Fruit fly (Drosophila melanogaster) whole organism, embryonic: ENCODE results near the gene CG11695.
A peak's percentile ranks its signal among the peaks of the same experiment; 100 is the strongest.

Experiments
- CG10147 ChIP-seq: fragments of 200-800 bp; sonication (Bioruptor generic); optimal IDR thresholded peaks from 2 replicates; lab custom pipeline; 2019; ENCODE audit warnings: missing biosample characterization, mild to moderate bottlenecking, missing genetic modification characterization, moderate library complexity
- CG10462 ChIP-seq: fragments of 200-800 bp; sonication (Bioruptor generic); optimal IDR thresholded peaks from 2 replicates; lab custom pipeline; 2016; ENCODE audit warnings: missing biosample characterization, missing genetic modification characterization
- CG11504 ChIP-seq: fragments of 200-800 bp; sonication (Bioruptor generic); optimal IDR thresholded peaks from 3 replicates; lab custom pipeline; 2019; ENCODE audit warnings: missing biosample characterization, mild to moderate bottlenecking, missing genetic modification characterization, moderate library complexity
- CG11695 ChIP-seq: fragments of 200-800 bp; sonication (Bioruptor generic); IDR thresholded peaks from 3 replicates; pipeline ENCODE4 v1.3.6; 2022; ENCODE audit warnings: missing biosample characterization, missing genetic modification characterization
- CG2120 ChIP-seq: fragments of 200-800 bp; sonication (Bioruptor generic); optimal IDR thresholded peaks from 3 replicates; lab custom pipeline; 2016; ENCODE audit warnings: missing biosample characterization, missing genetic modification characterization
- CG31224 ChIP-seq: fragments of 200-800 bp; sonication (Bioruptor generic); IDR thresholded peaks from 2 replicates; pipeline ENCODE4 v1.3.6; 2022; ENCODE audit warnings: missing biosample characterization, missing genetic modification characterization
- CG34422 ChIP-seq: fragments of 200-800 bp; sonication (Bioruptor generic); IDR thresholded peaks from 3 replicates; pipeline ENCODE4 v1.3.6; 2022; ENCODE audit warnings: missing biosample characterization, missing genetic modification characterization
- CG4404 ChIP-seq: fragments of 200-800 bp; sonication (Bioruptor generic); IDR thresholded peaks from 2 replicates; pipeline ENCODE4 v1.3.6; 2022; ENCODE audit warnings: missing biosample characterization, missing genetic modification characterization
- CG4707 ChIP-seq: fragments of 200-800 bp; sonication (Bioruptor generic); optimal IDR thresholded peaks from 2 replicates; lab custom pipeline; 2018; ENCODE audit warnings: missing biosample characterization, mild to moderate bottlenecking, missing genetic modification characterization, moderate library complexity
- CG6175 ChIP-seq: fragments of 200-800 bp; sonication (Bioruptor generic); IDR thresholded peaks from 3 replicates; pipeline ENCODE4 v1.3.6; 2022; ENCODE audit warnings: missing biosample characterization, missing genetic modification characterization
- CG7271 ChIP-seq: fragments of 200-800 bp; sonication (Bioruptor generic); optimal IDR thresholded peaks from 2 replicates; lab custom pipeline; 2018; ENCODE audit warnings: missing biosample characterization, mild to moderate bottlenecking, missing genetic modification characterization, moderate library complexity
- CG7372 ChIP-seq: fragments of 200-800 bp; sonication (Bioruptor generic); IDR thresholded peaks from 2 replicates; pipeline ENCODE4 v1.3.6; 2022; ENCODE audit warnings: missing biosample characterization, missing genetic modification characterization
- CG8290 ChIP-seq, 3 experiments: fragments of 200-800 bp; sonication (Bioruptor generic); optimal IDR thresholded peaks; 2 replicates each; lab custom pipeline; 2016 to 2019; ENCODE audit warnings: missing biosample characterization in 3 of 3, missing genetic modification characterization in 3 of 3, mild to moderate bottlenecking in 2 of 3, moderate library complexity in 1 of 3
- CG9932 ChIP-seq: fragments of 200-800 bp; sonication (Bioruptor generic); IDR thresholded peaks from 2 replicates; pipeline ENCODE4 v1.3.6; 2022; ENCODE audit warnings: missing biosample characterization, missing genetic modification characterization
- CoRest ChIP-seq: fragments of 200-800 bp; sonication (Bioruptor generic); optimal IDR thresholded peaks from 3 replicates; lab custom pipeline; 2018; ENCODE audit warnings: missing biosample characterization, mild to moderate bottlenecking, missing genetic modification characterization, moderate library complexity
- Dref ChIP-seq: fragments of 200-800 bp; sonication (Bioruptor generic); IDR thresholded peaks from 2 replicates; pipeline ENCODE4 v1.3.6; 2022; ENCODE audit warnings: missing biosample characterization, missing genetic modification characterization
- GATAe ChIP-seq: fragments of 200-800 bp; sonication (Bioruptor generic); conservative IDR thresholded peaks from 2 replicates; pipeline ENCODE4 v1.3.6; 2022; ENCODE audit warnings: missing biosample characterization, missing genetic modification characterization
- HHEX ChIP-seq: fragments of 200-800 bp; sonication (Bioruptor generic); optimal IDR thresholded peaks from 3 replicates; lab custom pipeline; 2017; ENCODE audit warnings: missing biosample characterization, mild to moderate bottlenecking, missing genetic modification characterization, missing genetic modification reagents
- MBD-R2 ChIP-seq: fragments of 200-800 bp; sonication (Bioruptor generic); IDR thresholded peaks from 2 replicates; pipeline ENCODE4 v1.3.6; 2022; ENCODE audit warnings: missing biosample characterization, missing genetic modification characterization
- Mes4 ChIP-seq: fragments of 200-800 bp; sonication (Bioruptor generic); optimal IDR thresholded peaks from 2 replicates; lab custom pipeline; 2016; ENCODE audit warnings: missing biosample characterization, missing genetic modification characterization
- Mrtf ChIP-seq: fragments of 200-800 bp; sonication (Bioruptor generic); IDR thresholded peaks from 3 replicates; pipeline ENCODE4 v1.3.6; 2022; ENCODE audit warnings: missing biosample characterization, missing genetic modification characterization
- NC2β ChIP-seq: fragments of 200-800 bp; sonication (Bioruptor generic); optimal IDR thresholded peaks from 2 replicates; lab custom pipeline; 2016; ENCODE audit warnings: missing biosample characterization, missing genetic modification characterization
- Opbp ChIP-seq: fragments of 200-800 bp; sonication (Bioruptor generic); IDR thresholded peaks from 3 replicates; pipeline ENCODE4 v1.3.6; 2022; ENCODE audit warnings: missing biosample characterization, missing genetic modification characterization; ENCODE audit not compliant: partially characterized antibody
- Sry-δ ChIP-seq: fragments of 200-800 bp; sonication (Bioruptor generic); optimal IDR thresholded peaks from 2 replicates; lab custom pipeline; 2016; ENCODE audit warnings: missing biosample characterization, missing genetic modification characterization
- Xbp1 ChIP-seq: fragments of 200-800 bp; sonication (Bioruptor generic); optimal IDR thresholded peaks from 3 replicates; lab custom pipeline; 2016; ENCODE audit warnings: missing biosample characterization, mild to moderate bottlenecking, missing genetic modification characterization
- bowl ChIP-seq: fragments of 200-800 bp; sonication (Bioruptor generic); IDR thresholded peaks from 2 replicates; pipeline ENCODE4 v1.3.6; 2022; ENCODE audit warnings: missing biosample characterization, missing genetic modification characterization
- chinmo ChIP-seq: fragments of 200-800 bp; sonication (Bioruptor generic); IDR thresholded peaks from 4 replicates; pipeline ENCODE4 v1.3.6; 2022; ENCODE audit warnings: missing biosample characterization, missing genetic modification characterization; ENCODE audit not compliant: partially characterized antibody
- crp ChIP-seq, 2 experiments: fragments of 200-800 bp; sonication (Bioruptor generic); optimal IDR thresholded peaks; 2 replicates in 1 of 2; 3 replicates in 1 of 2; lab custom pipeline; 2017; ENCODE audit warnings: missing biosample characterization in 2 of 2, missing genetic modification characterization in 2 of 2, mild to moderate bottlenecking in 1 of 2, moderate library complexity in 1 of 2
- da ChIP-seq: fragments of 200-800 bp; sonication (Bioruptor generic); optimal IDR thresholded peaks from 2 replicates; lab custom pipeline; 2016; ENCODE audit warnings: missing biosample characterization, missing genetic modification characterization
- dati ChIP-seq: fragments of 200-800 bp; sonication (Bioruptor generic); IDR thresholded peaks from 2 replicates; pipeline ENCODE4 v1.3.6; 2022; ENCODE audit warnings: missing biosample characterization, missing genetic modification characterization
- disco-r ChIP-seq: fragments of 200-800 bp; sonication (Bioruptor generic); optimal IDR thresholded peaks from 2 replicates; lab custom pipeline; 2016; ENCODE audit warnings: missing biosample characterization, missing genetic modification characterization
- dpn ChIP-seq, 2 experiments: fragments of 200-800 bp; sonication (Bioruptor generic); optimal IDR thresholded peaks; 3 replicates each; lab custom pipeline; 2016; ENCODE audit warnings: missing biosample characterization in 2 of 2, missing genetic modification characterization in 2 of 2
- ftz-f1 ChIP-seq: fragments of 200-800 bp; sonication (Bioruptor generic); optimal IDR thresholded peaks from 2 replicates; lab custom pipeline; 2016; ENCODE audit warnings: missing biosample characterization, missing genetic modification characterization
- inv ChIP-seq: fragments of 200-800 bp; sonication (Bioruptor generic); IDR thresholded peaks from 2 replicates; pipeline ENCODE4 v1.3.6; 2022; ENCODE audit warnings: missing biosample characterization, missing genetic modification characterization; ENCODE audit not compliant: partially characterized antibody
- jumu ChIP-seq: fragments of 200-800 bp; sonication (Bioruptor generic); optimal IDR thresholded peaks from 3 replicates; lab custom pipeline; 2016; ENCODE audit warnings: missing biosample characterization, missing genetic modification characterization
- mam ChIP-seq: fragments of 200-800 bp; sonication (Bioruptor generic); optimal IDR thresholded peaks from 3 replicates; lab custom pipeline; 2016; ENCODE audit warnings: missing biosample characterization, missing genetic modification characterization
- mirr ChIP-seq: fragments of 200-800 bp; sonication (Bioruptor generic); optimal IDR thresholded peaks from 3 replicates; lab custom pipeline; 2018; ENCODE audit warnings: missing biosample characterization, mild to moderate bottlenecking, missing genetic modification characterization
- nerfin-1 ChIP-seq: fragments of 200-800 bp; sonication (Bioruptor generic); optimal IDR thresholded peaks from 3 replicates; lab custom pipeline; 2019; ENCODE audit warnings: missing biosample characterization, mild to moderate bottlenecking, missing genetic modification characterization, moderate library complexity
- peb ChIP-seq: fragments of 200-800 bp; sonication (Bioruptor generic); IDR thresholded peaks from 2 replicates; pipeline ENCODE4 v1.3.6; 2022; ENCODE audit warnings: missing biosample characterization, missing genetic modification characterization
- pnt ChIP-seq: fragments of 200-800 bp; sonication (Bioruptor generic); optimal IDR thresholded peaks from 3 replicates; lab custom pipeline; 2016; ENCODE audit warnings: missing biosample characterization, missing genetic modification characterization
- pzg ChIP-seq: fragments of 200-800 bp; sonication (Bioruptor generic); optimal IDR thresholded peaks from 3 replicates; lab custom pipeline; 2018; ENCODE audit warnings: missing biosample characterization, mild to moderate bottlenecking, missing genetic modification characterization, moderate library complexity
- repo ChIP-seq: fragments of 200-800 bp; sonication (Bioruptor generic); optimal IDR thresholded peaks from 2 replicates; lab custom pipeline; 2016; ENCODE audit warnings: missing biosample characterization, missing genetic modification characterization
- sd ChIP-seq: fragments of 200-800 bp; sonication (Bioruptor generic); optimal IDR thresholded peaks from 3 replicates; lab custom pipeline; 2018; ENCODE audit warnings: missing biosample characterization, mild to moderate bottlenecking, missing genetic modification characterization, moderate library complexity
- sens ChIP-seq: fragments of 200-800 bp; sonication (Bioruptor generic); peaks from one replicate; lab custom pipeline; 2016; ENCODE audit warnings: missing biosample characterization, missing genetic modification characterization
- shn ChIP-seq: fragments of 200-800 bp; sonication (Bioruptor generic); optimal IDR thresholded peaks from 3 replicates; lab custom pipeline; 2016; ENCODE audit warnings: missing biosample characterization, missing genetic modification characterization
- sisA ChIP-seq: fragments of 200-800 bp; sonication (Bioruptor generic); IDR thresholded peaks from 2 replicates; pipeline ENCODE4 v1.3.6; 2022; ENCODE audit warnings: missing biosample characterization, missing genetic modification characterization
- slbo ChIP-seq: fragments of 200-800 bp; sonication (Bioruptor generic); IDR thresholded peaks from 2 replicates; pipeline ENCODE4 v1.3.6; 2022; ENCODE audit warnings: missing biosample characterization, missing genetic modification characterization
- sug ChIP-seq: fragments of 200-800 bp; optimal IDR thresholded peaks from 2 replicates; lab custom pipeline; 2019; ENCODE audit warnings: missing biosample characterization, mild to moderate bottlenecking, missing genetic modification characterization, moderate library complexity
- trem ChIP-seq: fragments of 200-800 bp; optimal IDR thresholded peaks from 3 replicates; lab custom pipeline; 2019; ENCODE audit warnings: missing biosample characterization, mild to moderate bottlenecking, missing genetic modification characterization, moderate library complexity
- vfl ChIP-seq: fragments of 200-800 bp; sonication (Bioruptor generic); optimal IDR thresholded peaks from 2 replicates; lab custom pipeline; 2016; ENCODE audit warnings: missing biosample characterization, missing genetic modification characterization
- z ChIP-seq: fragments of 200-800 bp; sonication (Bioruptor generic); IDR thresholded peaks from 3 replicates; pipeline ENCODE4 v1.3.6; 2022; ENCODE audit warnings: missing biosample characterization, missing genetic modification characterization

The CG11695 gene

DNA sequence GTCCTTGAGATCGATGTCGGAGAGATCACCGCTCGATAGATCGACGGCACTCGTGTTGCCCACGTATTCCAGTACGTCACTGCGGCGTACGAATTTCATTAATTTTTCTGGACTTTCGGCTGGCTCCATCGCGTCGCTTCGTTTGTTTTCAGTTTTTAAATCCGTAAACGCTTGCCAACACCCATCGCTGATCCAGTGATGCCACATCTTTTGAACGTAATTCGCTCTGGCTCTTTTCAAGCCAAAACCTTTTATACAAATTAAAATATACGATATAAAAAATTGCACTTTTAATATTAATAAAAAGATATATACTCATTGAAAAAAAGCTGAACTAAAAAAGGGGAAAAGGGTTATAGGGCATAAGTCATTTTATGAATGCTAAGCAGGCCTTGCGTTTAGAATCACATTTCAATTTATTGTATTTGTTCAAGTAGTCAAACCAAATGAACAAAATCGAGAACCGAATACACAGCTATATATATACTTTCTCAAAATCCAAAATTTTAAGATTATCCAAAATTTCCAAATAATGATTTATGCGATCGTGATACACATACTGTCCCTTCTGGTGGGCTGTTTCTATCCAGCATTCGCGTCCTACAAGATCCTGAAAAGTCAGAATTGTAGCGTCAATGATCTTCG is 4.3 kb upstream of the CG11695 start, which contains the start of the genes Kmn1 and Reepl1 (continued):
- TF ChIP-seq pzg: peak; percentile 29
- TF ChIP-seq CG11695 (GFP tag; lab: Robert Waterston, UW): no peak
- no peak for TF ChIP-seq Dref (GFP tag; lab: Robert Waterston, UW)
- no peak for TF ChIP-seq CG34422 (GFP tag; lab: Robert Waterston, UW)
- TF ChIP-seq Opbp (GFP tag; lab: Robert Waterston, UW): no peak
- no peak for TF ChIP-seq bowl (GFP tag; lab: Robert Waterston, UW)
- peak; percentile 4 for TF ChIP-seq Xbp1
- TF ChIP-seq CG10147: no peak
- no peak for TF ChIP-seq Mes4 (GFP tag; lab: Kevin White, UChicago)
- TF ChIP-seq shn (GFP tag; lab: Kevin White, UChicago): no peak
- peak; percentile 62 for TF ChIP-seq slbo (GFP tag; lab: Robert Waterston, UW)
- no peak for TF ChIP-seq CG7372
- TF ChIP-seq CG4404 (GFP tag; lab: Robert Waterston, UW): no peak
- no peak for TF ChIP-seq CG11504 (tag; lab: Kevin White, UChicago)
- no peak for TF ChIP-seq dati (GFP tag; lab: Robert Waterston, UW)
- TF ChIP-seq dpn (GFP tag; optimal IDR thresholded peaks at IDR 0.05; lab: Kevin White, UChicago): no peak
- no peak for TF ChIP-seq peb (GFP tag; lab: Robert Waterston, UW)
- TF ChIP-seq CG4707 (GFP tag; lab: Kevin White, UChicago): no peak
- TF ChIP-seq Sry-δ (GFP tag; lab: Kevin White, UChicago): no peak
- TF ChIP-seq NC2β (GFP tag; lab: Kevin White, UChicago): no peak
- TF ChIP-seq CG2120: peak; percentile 16
- no peak for TF ChIP-seq repo (GFP tag; lab: Kevin White, UChicago)
- peak; percentile 20 for TF ChIP-seq CoRest (tag; lab: Kevin White, UChicago)
- no peak for TF ChIP-seq trem (tag; lab: Kevin White, UChicago)
- 0 out of 2 replicates have a peak, but pooled peaks have one; percentile 15 for TF ChIP-seq sisA (GFP tag; lab: Robert Waterston, UW)
- TF ChIP-seq disco-r: no peak
- no peak for TF ChIP-seq mirr (GFP tag; lab: Kevin White, UChicago)
- no peak for TF ChIP-seq CG6175 (GFP tag; lab: Robert Waterston, UW)
- TF ChIP-seq pnt: peak; percentile 3
- TF ChIP-seq CG10462 (GFP tag; lab: Kevin White, UChicago): no peak
- TF ChIP-seq da (GFP tag; lab: Kevin White, UChicago): no peak
- no peak for TF ChIP-seq CG8290 (GFP tag; optimal IDR thresholded peaks at IDR 0.05; lab: Kevin White, UChicago)
- TF ChIP-seq CG8290 (tag; optimal IDR thresholded peaks at IDR 0.05; lab: Kevin White, UChicago): no peak
- no peak for TF ChIP-seq sd (tag; lab: Kevin White, UChicago)
- no peak for TF ChIP-seq ftz-f1 (GFP tag; lab: Kevin White, UChicago)
- TF ChIP-seq CG31224: no peak
- peak; percentile 21 for TF ChIP-seq jumu (GFP tag; lab: Kevin White, UChicago)
- peak; percentile 39; the same call in 1 of the 2 replicates for TF ChIP-seq CG9932
- no peak for TF ChIP-seq Mrtf (GFP tag; lab: Robert Waterston, UW)
- TF ChIP-seq crp (GFP tag; optimal IDR thresholded peaks at IDR 0.05; lab: Kevin White, UChicago): peak in 1 of 2 experiments; percentile 70
- TF ChIP-seq CG7271: no peak
- no peak for TF ChIP-seq HHEX (GFP tag; lab: Kevin White, UChicago)
- TF ChIP-seq sug (tag; lab: Kevin White, UChicago): no peak
- TF ChIP-seq mam: peak; percentile 5
- no peak for TF ChIP-seq nerfin-1 (tag; lab: Kevin White, UChicago)
- TF ChIP-seq inv (GFP tag; lab: Robert Waterston, UW): no peak
- no peak for TF ChIP-seq vfl
- TF ChIP-seq MBD-R2: peak; percentile 67
- TF ChIP-seq z (GFP tag; lab: Robert Waterston, UW): no peak
- TF ChIP-seq GATAe (GFP tag; lab: Robert Waterston, UW): no peak
- TF ChIP-seq chinmo (GFP tag; lab: Robert Waterston, UW): no peak
- TF ChIP-seq sens: peak; percentile 18
